Worm (Caenorhabditis elegans): ENCODE results near the gene C15B12.9.

The C15B12.9 gene

DNA sequence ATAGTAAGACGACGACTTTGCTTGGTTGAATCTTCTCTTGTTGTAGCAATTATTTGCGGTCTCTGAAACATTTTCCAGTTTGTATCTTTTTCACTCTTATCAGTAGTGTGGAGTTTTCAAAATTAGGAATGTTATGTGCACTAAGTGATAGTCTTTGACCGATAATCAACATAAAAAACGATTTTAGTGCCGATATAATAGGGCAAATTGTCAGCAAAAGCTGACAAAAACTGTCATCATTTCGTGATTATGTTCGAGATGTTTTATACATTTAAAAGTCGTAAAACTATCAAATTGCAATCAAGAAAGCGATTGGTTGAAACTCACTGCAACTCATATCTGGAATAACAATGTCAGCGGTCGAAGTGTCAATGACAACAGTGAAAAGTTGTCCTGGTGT, 23.4 kb upstream of the C15B12.9 start:
- TF ChIP-seq fos-1 (tag; optimal IDR thresholded peaks at IDR 0.05) (peak; percentile 46), mbf-1 (tag; optimal IDR thresholded peaks at IDR 0.05) (no peak), skn-1 (tag; optimal IDR thresholded peaks at IDR 0.05) (peak; percentile 97)

DNA sequence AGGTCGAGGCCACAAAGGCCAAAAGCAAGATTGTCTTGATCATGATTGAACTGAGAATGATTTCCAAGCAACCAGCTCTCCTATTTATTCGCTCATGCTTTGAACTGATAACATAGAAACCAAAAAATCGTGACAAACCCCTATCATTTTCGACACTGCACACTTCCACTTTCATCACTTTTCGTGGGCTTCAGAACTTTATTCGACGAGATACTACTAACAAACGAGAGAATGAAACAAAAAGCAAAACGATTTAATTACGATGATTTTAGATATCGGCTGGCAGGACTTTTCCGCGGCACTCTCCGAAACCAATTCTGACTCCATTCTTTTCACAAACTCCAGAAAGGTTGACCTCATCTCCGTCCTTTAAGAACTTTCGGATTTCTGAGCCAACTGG, 22.0 kb upstream of the C15B12.9 start, which contains the start of gene asp-14:
asp-14 (minus strand) TSS at position 101 of the 400 bp plus-strand sequence.
- TF ChIP-seq nhr-10 (tag; optimal IDR thresholded peaks at IDR 0.05) (no peak), unc-55 (GFP tag; optimal IDR thresholded peaks at IDR 0.05) (no peak), fos-1 (tag; optimal IDR thresholded peaks at IDR 0.05) (peak; percentile 2), sma-3 (GFP tag; optimal IDR thresholded peaks at IDR 0.05) (no peak)

DNA sequence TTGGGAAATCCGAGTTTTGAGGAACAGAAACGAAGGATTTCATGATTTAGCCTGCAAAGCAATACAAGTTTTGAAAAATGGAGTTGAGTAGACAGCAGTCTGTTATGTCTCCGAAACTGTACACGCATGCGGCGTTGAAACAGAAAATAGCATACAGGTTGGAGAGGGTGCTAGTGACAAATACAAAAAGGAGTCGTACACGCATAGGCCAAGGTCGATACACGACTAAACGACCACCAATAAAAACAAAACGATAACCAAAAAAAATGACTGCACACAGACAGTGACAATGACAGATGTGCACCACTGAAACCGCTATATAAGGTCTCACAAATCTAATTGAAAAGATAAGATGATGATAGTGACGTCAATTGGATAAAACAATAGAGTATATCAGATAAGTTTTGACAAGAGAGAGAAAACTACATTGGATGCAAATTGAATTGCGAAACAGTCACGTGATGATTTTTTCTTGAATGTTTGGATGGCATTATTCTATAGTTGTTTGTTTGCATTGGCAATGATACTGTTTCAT, 19.7 kb upstream of the C15B12.9 start, which contains the start of gene fah-1:
fah-1 (minus strand) TSS at position 51 of the 535 bp plus-strand sequence.
- TF ChIP-seq nhr-129 (tag; optimal IDR thresholded peaks at IDR 0.05) (peak; percentile 60), skn-1 (tag; optimal IDR thresholded peaks at IDR 0.05) (no peak), nhr-21 (tag; optimal IDR thresholded peaks at IDR 0.05) (peak; percentile 58), ztf-4 (tag; optimal IDR thresholded peaks at IDR 0.05) (peak; percentile 38), nhr-25 (tag; optimal IDR thresholded peaks at IDR 0.05) (peak; percentile 75), sma-9 (GFP tag; optimal IDR thresholded peaks at IDR 0.05) (peak; percentile 86), sma-9 (tag; optimal IDR thresholded peaks at IDR 0.05) (no peak), Y55F3AM.14 (GFP tag; optimal IDR thresholded peaks at IDR 0.05) (peak; percentile 54), fos-1 (tag; optimal IDR thresholded peaks at IDR 0.05) (peak; percentile 43), nhr-6 (tag; optimal IDR thresholded peaks at IDR 0.05) (peak; percentile 33), nhr-237 (tag; optimal IDR thresholded peaks at IDR 0.05) (no peak), mdl-1 (tag; optimal IDR thresholded peaks at IDR 0.05) (peak in 1 of 2 experiments; percentile 33), crh-2 (tag; optimal IDR thresholded peaks at IDR 0.05) (peak; percentile 51), F13H6.1 (tag; optimal IDR thresholded peaks at IDR 0.05) (peak; percentile 32), sma-3 (GFP tag; optimal IDR thresholded peaks at IDR 0.05) (peak; percentile 89), blmp-1 (tag; optimal IDR thresholded peaks at IDR 0.05; ENCODE audit: insufficient read depth) (peak; percentile 34), snpc-4 (tag; optimal IDR thresholded peaks at IDR 0.05) (no peak), gmeb-1 (tag; optimal IDR thresholded peaks at IDR 0.05) (peak; percentile 51), unc-62 (GFP tag; optimal IDR thresholded peaks at IDR 0.05) (no peak), egl-27 (tag; optimal IDR thresholded peaks at IDR 0.05) (peak; percentile 56)

DNA sequence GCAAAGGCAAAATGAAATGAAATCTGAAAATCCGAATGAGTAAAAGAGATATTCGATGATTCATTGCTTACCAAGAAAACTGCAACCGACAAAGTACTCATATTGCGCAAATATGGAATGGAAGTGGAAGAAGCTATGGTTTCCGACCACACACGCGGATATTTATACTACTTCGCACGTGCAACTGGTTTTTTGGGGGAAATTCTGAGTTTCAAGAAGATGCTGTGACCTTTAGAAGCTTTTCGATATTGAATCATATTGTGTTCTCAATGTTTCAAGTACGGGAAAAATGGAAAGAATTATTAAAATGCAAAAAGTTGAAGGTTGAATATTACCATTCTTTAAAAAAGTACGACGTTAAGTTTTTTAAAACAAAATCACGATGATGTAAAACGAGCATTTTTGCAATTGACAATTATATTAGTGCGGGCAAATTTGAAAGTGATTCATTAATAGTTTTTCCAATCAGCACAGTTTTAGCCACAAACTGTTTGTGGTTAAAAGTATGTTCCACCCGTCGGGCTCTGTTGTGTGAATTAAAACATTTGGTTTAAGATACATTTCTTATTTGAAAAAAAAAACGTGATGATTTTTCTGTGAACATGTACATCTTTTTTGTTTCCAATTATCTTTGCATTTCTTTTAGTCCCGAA, 17.6 kb upstream of the C15B12.9 start, which contains the start of the genes grl-6 and K10C2.6:
grl-6 (minus strand) TSS at position 101 of the 653 bp plus-strand sequence.
K10C2.6 (plus strand) TSS at position 603 of the 653 bp plus-strand sequence.
- TF ChIP-seq nhr-129 (tag; optimal IDR thresholded peaks at IDR 0.05) (no peak), dmd-4 (tag; optimal IDR thresholded peaks at IDR 0.05) (no peak), nhr-21 (tag; optimal IDR thresholded peaks at IDR 0.05) (no peak), elt-3 (tag; optimal IDR thresholded peaks at IDR 0.05) (no peak), ztf-1 (GFP tag; conservative IDR thresholded peaks at IDR 0.05) (no peak), nhr-25 (tag; optimal IDR thresholded peaks at IDR 0.05) (no peak), C34F6.9 (tag; optimal IDR thresholded peaks at IDR 0.05) (no peak), unc-62 (GFP tag; optimal IDR thresholded peaks at IDR 0.05) (no peak), F13H6.1 (tag; optimal IDR thresholded peaks at IDR 0.05) (no peak)

DNA sequence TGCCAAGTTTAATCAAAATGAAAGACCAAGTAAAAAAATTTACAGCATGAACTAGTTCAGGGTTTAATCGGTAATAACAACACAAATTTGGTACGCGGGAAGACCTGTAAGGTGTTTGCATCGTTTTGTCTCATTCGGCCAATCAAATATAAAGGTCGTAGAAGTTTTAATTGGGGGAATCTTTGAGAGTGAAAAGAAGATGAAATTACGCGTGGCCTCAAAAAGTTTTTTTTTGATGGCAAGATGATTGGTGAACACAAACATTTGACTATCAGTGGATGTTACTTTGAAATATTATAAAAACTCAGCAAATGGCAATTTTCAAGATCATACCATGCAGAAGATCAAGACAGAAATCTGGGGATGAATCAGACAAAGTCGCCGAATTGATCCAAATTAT, 13.4 kb upstream of the C15B12.9 start, which contains the start of gene nas-33:
nas-33 (minus strand) TSS at position 101 of the 400 bp plus-strand sequence.
- no peak for TF ChIP-seq unc-39 (tag; optimal IDR thresholded peaks at IDR 0.05)
- TF ChIP-seq fos-1 (tag; optimal IDR thresholded peaks at IDR 0.05) = no peak
- no peak for TF ChIP-seq skn-1 (tag; optimal IDR thresholded peaks at IDR 0.05)
- TF ChIP-seq nhr-237 (tag; optimal IDR thresholded peaks at IDR 0.05) = no peak
- TF ChIP-seq Y55F3AM.14 (GFP tag; optimal IDR thresholded peaks at IDR 0.05) = no peak

DNA sequence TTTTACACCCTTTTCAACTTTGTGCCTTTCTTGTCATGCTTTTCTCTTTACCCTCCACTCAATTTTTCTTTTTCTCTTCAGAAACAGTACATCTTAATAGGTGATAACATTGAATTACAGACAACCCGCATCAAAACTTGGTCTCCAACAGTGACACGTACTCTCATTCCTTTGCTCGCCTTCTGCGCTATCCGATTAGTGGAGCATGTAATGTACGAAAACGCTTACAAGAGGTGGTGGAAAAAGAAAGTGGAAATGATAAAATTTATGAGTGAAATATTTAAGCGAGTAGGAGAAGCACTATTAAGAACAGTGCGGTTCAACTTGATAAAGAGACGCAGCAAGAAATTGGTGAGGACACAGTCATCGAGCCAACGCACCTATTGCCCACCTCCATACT, 12.0 kb upstream of the C15B12.9 start, which contains the start of gene pept-1:
pept-1 (plus strand) TSS at position 306 of the 400 bp plus-strand sequence.
- TF ChIP-seq nhr-12 (tag; optimal IDR thresholded peaks at IDR 0.05) (no peak), lin-39 (tag; optimal IDR thresholded peaks at IDR 0.05) (no peak), sma-9 (GFP tag; optimal IDR thresholded peaks at IDR 0.05) (peak; percentile 68), sma-9 (tag; optimal IDR thresholded peaks at IDR 0.05) (no peak), crh-2 (tag; optimal IDR thresholded peaks at IDR 0.05) (peak; percentile 70), fos-1 (tag; optimal IDR thresholded peaks at IDR 0.05) (peak; percentile 92), elt-1 (tag; optimal IDR thresholded peaks at IDR 0.05) (no peak), F13H6.1 (tag; optimal IDR thresholded peaks at IDR 0.05) (peak; percentile 63), egl-27 (tag; optimal IDR thresholded peaks at IDR 0.05) (peak; percentile 44), nhr-237 (tag; optimal IDR thresholded peaks at IDR 0.05) (no peak), gmeb-1 (tag; optimal IDR thresholded peaks at IDR 0.05) (peak; percentile 46), nhr-23 (tag; optimal IDR thresholded peaks at IDR 0.05) (no peak)

All from whole organism, L2 larva.